Fruit fly (Drosophila melanogaster): ENCODE results near the gene CG14327.

DNA sequence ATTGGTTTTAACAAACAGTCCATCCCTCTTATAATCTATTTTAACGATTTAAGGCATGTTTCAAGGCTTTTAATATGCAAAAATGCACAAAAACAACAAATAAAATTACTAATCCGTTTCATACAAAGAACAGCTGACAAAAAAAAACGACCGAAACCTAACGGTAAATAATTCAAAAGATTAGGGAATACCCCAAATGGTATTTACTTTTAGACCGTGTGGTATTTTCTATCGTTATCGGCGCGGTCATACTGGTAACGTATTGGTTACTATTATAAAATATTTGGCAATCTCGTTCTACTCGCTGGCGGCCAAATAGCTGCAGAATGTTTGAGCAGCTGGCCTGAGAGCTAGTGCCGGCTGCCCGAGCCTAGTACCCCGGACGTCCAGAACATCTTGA, 7.6 kb upstream of the CG14327 start, which contains the start of gene sll:
- TF ChIP-seq Ets98B (GFP tag; IDR thresholded peaks at IDR 0.05) (no peak), CG32121 (GFP tag; IDR thresholded peaks at IDR 0.05) (no peak), EcR (GFP tag; optimal IDR thresholded peaks at IDR 0.05) (no peak), D1 (tag; optimal IDR thresholded peaks at IDR 0.05) (no peak), CG34367 (tag; optimal IDR thresholded peaks at IDR 0.05) (no peak), gl (tag; optimal IDR thresholded peaks at IDR 0.05) (no peak), CG12605 (GFP tag; IDR thresholded peaks at IDR 0.05) (no peak)
